Fruit fly (Drosophila melanogaster) whole organism, prepupa: Measurements from ENCODE around the gene Snoo.

Experiments used
- Blimp-1 ChIP-seq: fragments of 200-800 bp; sonication (Bioruptor generic); optimal IDR thresholded peaks from 3 replicates; lab custom pipeline; 2017; ENCODE audit warnings: missing biosample characterization, missing genetic modification characterization, mild to moderate bottlenecking, moderate library complexity, missing genetic modification reagents
- CG10631 ChIP-seq: fragments of 200-800 bp; sonication (Bioruptor generic); optimal IDR thresholded peaks from 2 replicates; lab custom pipeline; 2016; ENCODE audit warnings: missing biosample characterization, missing genetic modification characterization
- CG10669 ChIP-seq: fragments of 200-800 bp; sonication (Bioruptor generic); optimal IDR thresholded peaks from 3 replicates; lab custom pipeline; 2018; ENCODE audit warnings: missing biosample characterization, mild to moderate bottlenecking, missing genetic modification characterization, moderate library complexity
- CG11294 ChIP-seq: fragments of 200-800 bp; sonication (Bioruptor generic); IDR thresholded peaks from 2 replicates; pipeline ENCODE4 v1.3.6; 2022; ENCODE audit warnings: missing biosample characterization, missing genetic modification characterization
- CG11902 ChIP-seq: fragments of 200-800 bp; sonication (Bioruptor generic); optimal IDR thresholded peaks from 3 replicates; lab custom pipeline; 2016; ENCODE audit warnings: missing biosample characterization, missing genetic modification characterization
- CG15336 ChIP-seq: fragments of 200-800 bp; sonication (Bioruptor generic); IDR thresholded peaks from 2 replicates; pipeline ENCODE4 v1.3.6; 2022; ENCODE audit warnings: missing biosample characterization, missing genetic modification characterization
- CG1621 ChIP-seq: fragments of 200-800 bp; sonication (Bioruptor generic); optimal IDR thresholded peaks from 3 replicates; lab custom pipeline; 2018; ENCODE audit warnings: missing biosample characterization, mild to moderate bottlenecking, missing genetic modification characterization
- CG16779 ChIP-seq: fragments of 200-800 bp; sonication (Bioruptor generic); optimal IDR thresholded peaks from 3 replicates; lab custom pipeline; 2017; ENCODE audit warnings: missing biosample characterization, mild to moderate bottlenecking, missing genetic modification characterization
- CG31627 ChIP-seq: fragments of 200-800 bp; sonication (Bioruptor generic); optimal IDR thresholded peaks from 3 replicates; lab custom pipeline; 2016; ENCODE audit warnings: missing biosample characterization, missing genetic modification characterization
- CG32006 ChIP-seq: fragments of 200-800 bp; sonication (Bioruptor generic); optimal IDR thresholded peaks from 3 replicates; lab custom pipeline; 2017; ENCODE audit warnings: missing biosample characterization, mild to moderate bottlenecking, missing genetic modification characterization
- CG34406 ChIP-seq: fragments of 200-800 bp; sonication (Bioruptor generic); optimal IDR thresholded peaks from 3 replicates; lab custom pipeline; 2016; ENCODE audit warnings: missing biosample characterization, missing genetic modification characterization
- CG4318 ChIP-seq: fragments of 200-800 bp; sonication (Bioruptor generic); optimal IDR thresholded peaks from 3 replicates; lab custom pipeline; 2017; ENCODE audit warnings: missing biosample characterization, mild to moderate bottlenecking, missing genetic modification characterization
- CG6163 ChIP-seq: fragments of 200-800 bp; sonication (Bioruptor generic); IDR thresholded peaks from 3 replicates; pipeline ENCODE4 v1.3.6; 2022; ENCODE audit warnings: missing biosample characterization, missing genetic modification characterization
- CG6276 ChIP-seq: fragments of 200-800 bp; sonication (Bioruptor generic); optimal IDR thresholded peaks from 2 replicates; lab custom pipeline; 2017; ENCODE audit warnings: missing biosample characterization, mild to moderate bottlenecking, missing genetic modification characterization
- CG6792 ChIP-seq: fragments of 200-800 bp; sonication (Bioruptor generic); optimal IDR thresholded peaks from 3 replicates; lab custom pipeline; 2016; ENCODE audit warnings: missing biosample characterization, missing genetic modification characterization
- CG6808 ChIP-seq: fragments of 200-800 bp; sonication (Bioruptor generic); optimal IDR thresholded peaks from 3 replicates; lab custom pipeline; 2017; ENCODE audit warnings: missing biosample characterization, missing genetic modification characterization, mild to moderate bottlenecking, moderate library complexity, missing genetic modification reagents
- CG8319 ChIP-seq: fragments of 200-800 bp; sonication (Bioruptor generic); optimal IDR thresholded peaks from 3 replicates; lab custom pipeline; 2016; ENCODE audit warnings: missing biosample characterization, missing genetic modification characterization
- CG8632 ChIP-seq: fragments of 200-800 bp; sonication (Bioruptor generic); optimal IDR thresholded peaks from 3 replicates; lab custom pipeline; 2016; ENCODE audit warnings: missing biosample characterization, missing genetic modification characterization
- CG9139 ChIP-seq: fragments of 200-800 bp; sonication (Bioruptor generic); optimal IDR thresholded peaks from 3 replicates; lab custom pipeline; 2017; ENCODE audit warnings: missing biosample characterization, mild to moderate bottlenecking, missing genetic modification characterization
- Eip78C ChIP-seq: fragments of 200-800 bp; sonication (Bioruptor generic); peaks from one replicate; lab custom pipeline; 2016; ENCODE audit warnings: missing biosample characterization, missing genetic modification characterization
- Ets21C ChIP-seq: fragments of 200-800 bp; sonication (Bioruptor generic); optimal IDR thresholded peaks from 3 replicates; lab custom pipeline; 2016; ENCODE audit warnings: missing biosample characterization, missing genetic modification characterization
- Ets96B ChIP-seq: fragments of 200-800 bp; optimal IDR thresholded peaks from 2 replicates; lab custom pipeline; 2019; ENCODE audit warnings: missing biosample characterization, mild to moderate bottlenecking, missing genetic modification characterization, moderate library complexity
- Hr39 ChIP-seq: fragments of 200-800 bp; sonication (Bioruptor generic); optimal IDR thresholded peaks from 2 replicates; lab custom pipeline; 2016; ENCODE audit warnings: missing biosample characterization, missing genetic modification characterization
- Hr4 ChIP-seq: fragments of 200-800 bp; sonication (Bioruptor generic); optimal IDR thresholded peaks from 3 replicates; lab custom pipeline; 2016; ENCODE audit warnings: missing biosample characterization, missing genetic modification characterization
- Lpt ChIP-seq: fragments of 200-800 bp; sonication (Bioruptor generic); optimal IDR thresholded peaks from 3 replicates; lab custom pipeline; 2016; ENCODE audit warnings: missing biosample characterization, missing genetic modification characterization
- Met ChIP-seq: fragments of 200-800 bp; sonication (Bioruptor generic); optimal IDR thresholded peaks from 3 replicates; lab custom pipeline; 2016; ENCODE audit warnings: missing biosample characterization, missing genetic modification characterization
- OdsH ChIP-seq: fragments of 200-800 bp; sonication (Bioruptor generic); optimal IDR thresholded peaks from 3 replicates; lab custom pipeline; 2016; ENCODE audit warnings: missing biosample characterization, missing genetic modification characterization
- Sox102F ChIP-seq: fragments of 200-800 bp; sonication (Bioruptor generic); optimal IDR thresholded peaks from 2 replicates; lab custom pipeline; 2016; ENCODE audit warnings: missing biosample characterization, mild to moderate bottlenecking, missing genetic modification characterization
- Sox14 ChIP-seq: fragments of 200-800 bp; sonication (Bioruptor generic); optimal IDR thresholded peaks from 3 replicates; lab custom pipeline; 2016; ENCODE audit warnings: missing biosample characterization, missing genetic modification characterization
- Sox15 ChIP-seq: fragments of 200-800 bp; sonication (Bioruptor generic); optimal IDR thresholded peaks from 3 replicates; lab custom pipeline; 2016; ENCODE audit warnings: missing biosample characterization, missing genetic modification characterization
- achi ChIP-seq: fragments of 200-800 bp; sonication (Bioruptor generic); optimal IDR thresholded peaks from 3 replicates; lab custom pipeline; 2016; ENCODE audit warnings: missing biosample characterization, missing genetic modification characterization
- acj6 ChIP-seq: fragments of 200-800 bp; sonication (Bioruptor generic); optimal IDR thresholded peaks from 3 replicates; lab custom pipeline; 2016; ENCODE audit warnings: missing biosample characterization, missing genetic modification characterization
- cyc ChIP-seq: fragments of 200-800 bp; sonication (Bioruptor generic); optimal IDR thresholded peaks from 3 replicates; lab custom pipeline; 2016; ENCODE audit warnings: missing biosample characterization, missing genetic modification characterization
- dac ChIP-seq: fragments of 200-800 bp; sonication (Bioruptor generic); optimal IDR thresholded peaks from 2 replicates; lab custom pipeline; 2017; ENCODE audit warnings: missing biosample characterization, mild to moderate bottlenecking, missing genetic modification characterization
- dsx ChIP-seq: fragments of 200-800 bp; optimal IDR thresholded peaks from 3 replicates; lab custom pipeline; 2019; ENCODE audit warnings: missing biosample characterization, mild to moderate bottlenecking, missing genetic modification characterization, moderate library complexity; ENCODE audit not compliant: poor library complexity, severe bottlenecking
- eg ChIP-seq: fragments of 200-800 bp; sonication (Bioruptor generic); IDR thresholded peaks from 3 replicates; pipeline ENCODE4 v1.3.6; 2022; ENCODE audit warnings: missing biosample characterization, missing genetic modification characterization
- esn ChIP-seq: fragments of 200-800 bp; sonication (Bioruptor generic); optimal IDR thresholded peaks from 2 replicates; lab custom pipeline; 2016; ENCODE audit warnings: missing biosample characterization, mild to moderate bottlenecking, missing genetic modification characterization, moderate library complexity
- fd59A ChIP-seq: fragments of 200-800 bp; sonication (Bioruptor generic); optimal IDR thresholded peaks from 2 replicates; lab custom pipeline; 2017; ENCODE audit warnings: missing biosample characterization, mild to moderate bottlenecking, missing genetic modification characterization, missing genetic modification reagents
- fkh ChIP-seq: fragments of 200-800 bp; sonication (Bioruptor generic); optimal IDR thresholded peaks from 3 replicates; lab custom pipeline; 2017; ENCODE audit warnings: missing biosample characterization, mild to moderate bottlenecking, missing genetic modification characterization, moderate library complexity
- lz ChIP-seq: fragments of 200-800 bp; sonication (Bioruptor generic); optimal IDR thresholded peaks from 3 replicates; lab custom pipeline; 2016; ENCODE audit warnings: missing biosample characterization, missing genetic modification characterization
- pdm3 ChIP-seq: fragments of 200-800 bp; sonication (Bioruptor generic); optimal IDR thresholded peaks from 3 replicates; lab custom pipeline; 2016; ENCODE audit warnings: missing biosample characterization, missing genetic modification characterization
- salr ChIP-seq, 2 experiments: fragments of 200-800 bp; sonication (Bioruptor generic); optimal IDR thresholded peaks; 3 replicates each; lab custom pipeline; 2016 to 2018; ENCODE audit warnings: missing biosample characterization in 2 of 2, missing genetic modification characterization in 2 of 2, mild to moderate bottlenecking in 1 of 2
- spab ChIP-seq: fragments of 200-800 bp; sonication (Bioruptor generic); optimal IDR thresholded peaks from 2 replicates; lab custom pipeline; 2017; ENCODE audit warnings: missing biosample characterization, mild to moderate bottlenecking, missing genetic modification characterization, missing genetic modification reagents
- ss ChIP-seq, 2 experiments: fragments of 200-800 bp; sonication (Bioruptor generic); optimal IDR thresholded peaks; 2 replicates in 1 of 2; 3 replicates in 1 of 2; lab custom pipeline; 2017 to 2018; ENCODE audit warnings: mild to moderate bottlenecking in 2 of 2, missing biosample characterization in 2 of 2, missing genetic modification characterization in 2 of 2, moderate library complexity in 1 of 2
- topi ChIP-seq: fragments of 200-800 bp; sonication (Bioruptor generic); optimal IDR thresholded peaks from 3 replicates; lab custom pipeline; 2016; ENCODE audit warnings: missing biosample characterization, missing genetic modification characterization
- vri ChIP-seq: fragments of 200-800 bp; sonication (Bioruptor generic); optimal IDR thresholded peaks from 3 replicates; lab custom pipeline; 2016; ENCODE audit warnings: missing biosample characterization, mild to moderate bottlenecking, missing genetic modification characterization

The Snoo gene

DNA sequence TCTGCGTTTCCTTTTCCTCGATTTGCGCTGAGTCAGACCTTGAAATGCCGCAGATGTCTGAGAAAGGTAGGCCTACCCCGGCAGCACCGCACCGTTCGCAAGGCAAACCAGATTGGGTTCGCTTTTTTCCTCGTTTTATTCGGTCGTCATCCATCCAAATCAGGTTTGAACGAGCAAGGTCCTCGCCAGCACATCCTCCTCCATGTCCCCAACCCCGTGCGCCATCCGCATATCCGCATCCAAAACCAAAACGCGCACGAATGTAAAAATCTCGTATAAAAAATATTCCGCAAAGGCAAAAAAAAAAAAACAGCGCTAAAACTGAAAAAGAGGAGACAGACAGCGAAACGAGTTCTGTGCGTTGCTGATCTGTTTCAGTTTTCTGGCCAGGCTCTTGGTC, 74.1 kb downstream of the Snoo start (continued):
- peak; percentile 32 for TF ChIP-seq CG6276 (GFP tag; lab: Kevin White, UChicago)
- TF ChIP-seq CG15336 (GFP tag; lab: Robert Waterston, UW): no peak; the same call in 1 of the 2 replicates
- no peak for TF ChIP-seq Sox15
- TF ChIP-seq eg (GFP tag; lab: Robert Waterston, UW): peak; percentile 44; the same call in 2 of the 3 replicates
- TF ChIP-seq lz (GFP tag; lab: Kevin White, UChicago): no peak
- no peak for TF ChIP-seq topi
- no peak for TF ChIP-seq vri (GFP tag; lab: Kevin White, UChicago)
- TF ChIP-seq CG1621 (tag; lab: Kevin White, UChicago): peak; percentile 48
- peak; percentile 65 for TF ChIP-seq CG9139 (GFP tag; lab: Kevin White, UChicago)
- TF ChIP-seq achi (GFP tag; lab: Kevin White, UChicago): peak; percentile 6
- no peak for TF ChIP-seq dac (GFP tag; lab: Kevin White, UChicago)
- TF ChIP-seq Sox14 (GFP tag; lab: Kevin White, UChicago): no peak
- TF ChIP-seq Met: no peak
- no peak for TF ChIP-seq salr (GFP tag; optimal IDR thresholded peaks at IDR 0.05; lab: Kevin White, UChicago)
- TF ChIP-seq Hr39 (GFP tag; lab: Kevin White, UChicago): no peak
- TF ChIP-seq esn (GFP tag; lab: Kevin White, UChicago): no peak
- peak; percentile 64; the same call in 2 of the 3 replicates for TF ChIP-seq CG6163 (GFP tag; lab: Robert Waterston, UW)
- no peak for TF ChIP-seq CG10631 (GFP tag; lab: Kevin White, UChicago)
- TF ChIP-seq Ets96B (tag; lab: Kevin White, UChicago): peak; percentile 43
- no peak for TF ChIP-seq pdm3
- no peak for TF ChIP-seq CG11902 (GFP tag; lab: Kevin White, UChicago)
- TF ChIP-seq CG8632 (GFP tag; lab: Kevin White, UChicago): peak; percentile 9
- TF ChIP-seq CG4318 (GFP tag; lab: Kevin White, UChicago): no peak
- peak; percentile 70 to 86 for TF ChIP-seq ss (GFP tag; optimal IDR thresholded peaks at IDR 0.05; lab: Kevin White, UChicago)
- no peak for TF ChIP-seq CG31627 (GFP tag; lab: Kevin White, UChicago)
- no peak for TF ChIP-seq CG11294
- no peak for TF ChIP-seq CG8319
- TF ChIP-seq cyc (GFP tag; lab: Kevin White, UChicago): no peak
- no peak for TF ChIP-seq Hr4

DNA sequence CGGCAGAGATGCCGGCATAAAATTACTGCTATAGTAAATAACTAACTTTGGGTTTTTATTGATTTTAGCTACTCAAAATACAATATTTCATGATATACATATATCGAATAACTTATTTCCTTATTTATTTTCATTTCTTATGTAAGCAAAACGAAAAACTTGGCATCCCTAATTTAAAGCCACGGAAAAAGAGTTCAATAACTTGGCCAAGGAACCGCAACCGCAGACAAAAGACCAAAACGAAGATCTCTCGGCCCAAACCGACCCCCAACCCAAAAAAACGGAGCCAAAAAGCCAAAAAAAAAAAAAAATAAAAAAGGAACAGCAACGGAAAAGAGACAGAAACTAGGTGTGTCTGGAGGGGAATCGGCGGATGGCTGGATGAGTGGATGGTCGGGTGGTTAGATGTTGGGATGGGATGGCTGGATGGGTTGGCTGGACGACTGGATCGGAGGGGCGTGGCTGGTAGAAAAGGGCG, 74.6 kb downstream of the Snoo start:
- TF ChIP-seq Sox14 (GFP tag; lab: Kevin White, UChicago): peak; percentile 25
- TF ChIP-seq CG31627 (GFP tag; lab: Kevin White, UChicago): peak; percentile 33
- TF ChIP-seq eg (GFP tag; lab: Robert Waterston, UW): no peak
- no peak for TF ChIP-seq Sox15
- TF ChIP-seq pdm3: peak; percentile 31
- TF ChIP-seq CG16779 (tag; lab: Kevin White, UChicago): no peak
- peak; percentile 36 for TF ChIP-seq achi (GFP tag; lab: Kevin White, UChicago)
- TF ChIP-seq OdsH (GFP tag; lab: Kevin White, UChicago): peak; percentile 22
- peak; percentile 59 for TF ChIP-seq spab (GFP tag; lab: Kevin White, UChicago)
- peak; percentile 36 for TF ChIP-seq Blimp-1 (GFP tag; lab: Kevin White, UChicago)
- peak; percentile 37 for TF ChIP-seq CG34406 (GFP tag; lab: Kevin White, UChicago)
- TF ChIP-seq Ets96B (tag; lab: Kevin White, UChicago): peak; percentile 57
- peak; percentile 26 for TF ChIP-seq Hr39 (GFP tag; lab: Kevin White, UChicago)
- peak; percentile 88 for TF ChIP-seq Eip78C (GFP tag; lab: Kevin White, UChicago)
- no peak for TF ChIP-seq CG32006 (GFP tag; lab: Kevin White, UChicago)
- peak; percentile 48 for TF ChIP-seq cyc (GFP tag; lab: Kevin White, UChicago)
- no peak for TF ChIP-seq dac (GFP tag; lab: Kevin White, UChicago)
- TF ChIP-seq Met: peak; percentile 84
- TF ChIP-seq CG15336 (GFP tag; lab: Robert Waterston, UW): no peak
- peak; percentile 25 for TF ChIP-seq CG10669
- peak; percentile 73 for TF ChIP-seq Sox102F (GFP tag; lab: Kevin White, UChicago)
- peak in 1 of 2 experiments; percentile 50 for TF ChIP-seq ss (GFP tag; optimal IDR thresholded peaks at IDR 0.05; lab: Kevin White, UChicago)
- TF ChIP-seq fd59A (GFP tag; lab: Kevin White, UChicago): no peak
- TF ChIP-seq CG8632 (GFP tag; lab: Kevin White, UChicago): peak; percentile 34
- TF ChIP-seq CG6792 (GFP tag; lab: Kevin White, UChicago): peak; percentile 5
- peak; percentile 3 for TF ChIP-seq CG8319
- peak; percentile 11 for TF ChIP-seq acj6
- TF ChIP-seq fkh (GFP tag; lab: Kevin White, UChicago): no peak
- peak; percentile 61; the same call in 1 of the 3 replicates for TF ChIP-seq CG6163 (GFP tag; lab: Robert Waterston, UW)
- peak; percentile 5 for TF ChIP-seq Ets21C (GFP tag; lab: Kevin White, UChicago)
- TF ChIP-seq CG9139 (GFP tag; lab: Kevin White, UChicago): peak; percentile 1
- TF ChIP-seq lz (GFP tag; lab: Kevin White, UChicago): peak; percentile 53
- TF ChIP-seq salr (GFP tag; optimal IDR thresholded peaks at IDR 0.05; lab: Kevin White, UChicago): no peak
- peak; percentile 52 for TF ChIP-seq CG6808
- TF ChIP-seq dsx (GFP tag; lab: Kevin White, UChicago): peak; percentile 75
- TF ChIP-seq Lpt: no peak
